Worm (Caenorhabditis elegans) whole organism, midembryonic: ENCODE measurements around the gene R08A2.9.

Experiments used
- T22C8.4 ChIP-seq: fragments of 200-800 bp; sonication (Bioruptor generic); IDR thresholded peaks from 2 replicates; pipeline ENCODE4 v1.3.6; 2022; ENCODE audit warnings: missing genetic modification characterization, missing compliant biosample characterization
- cog-1 ChIP-seq: sonication (generic microtip); optimal IDR thresholded peaks from 2 replicates; lab custom pipeline; 2016; ENCODE audit warnings: missing genetic modification characterization, missing compliant biosample characterization
- flt-1 ChIP-seq: fragments of 200-800 bp; sonication (Bioruptor generic); IDR thresholded peaks from 2 replicates; pipeline ENCODE4 v1.3.6; 2022; ENCODE audit warnings: missing genetic modification characterization, missing compliant biosample characterization
- med-1 ChIP-seq: sonication (generic microtip); optimal IDR thresholded peaks from 2 replicates; lab custom pipeline; 2017; ENCODE audit warnings: missing genetic modification characterization, mild to moderate bottlenecking, missing compliant biosample characterization, antibody characterized with exemption, missing genetic modification reagents; ENCODE audit not compliant: insufficient read depth
- ref-1 ChIP-seq: fragments of 200-800 bp; sonication (Bioruptor generic); conservative IDR thresholded peaks from 2 replicates; pipeline ENCODE4 v1.3.6; 2022; ENCODE audit warnings: missing genetic modification reagents, missing genetic modification characterization, missing compliant biosample characterization
- tab-1 ChIP-seq: fragments of 200-800 bp; sonication (Bioruptor generic); IDR thresholded peaks from 2 replicates; pipeline ENCODE4 v1.3.6; 2022; ENCODE audit warnings: missing genetic modification characterization, missing compliant biosample characterization
- ztf-23 ChIP-seq: fragments of 200-800 bp; sonication (Bioruptor generic); IDR thresholded peaks from 2 replicates; pipeline ENCODE4 v1.3.6; 2022; ENCODE audit warnings: missing genetic modification reagents, missing genetic modification characterization, missing compliant biosample characterization
- ztf-29 ChIP-seq: fragments of 200-800 bp; sonication (Bioruptor generic); IDR thresholded peaks from 2 replicates; pipeline ENCODE4 v1.3.6; 2022; ENCODE audit warnings: missing genetic modification reagents, missing genetic modification characterization, missing compliant biosample characterization

DNA sequence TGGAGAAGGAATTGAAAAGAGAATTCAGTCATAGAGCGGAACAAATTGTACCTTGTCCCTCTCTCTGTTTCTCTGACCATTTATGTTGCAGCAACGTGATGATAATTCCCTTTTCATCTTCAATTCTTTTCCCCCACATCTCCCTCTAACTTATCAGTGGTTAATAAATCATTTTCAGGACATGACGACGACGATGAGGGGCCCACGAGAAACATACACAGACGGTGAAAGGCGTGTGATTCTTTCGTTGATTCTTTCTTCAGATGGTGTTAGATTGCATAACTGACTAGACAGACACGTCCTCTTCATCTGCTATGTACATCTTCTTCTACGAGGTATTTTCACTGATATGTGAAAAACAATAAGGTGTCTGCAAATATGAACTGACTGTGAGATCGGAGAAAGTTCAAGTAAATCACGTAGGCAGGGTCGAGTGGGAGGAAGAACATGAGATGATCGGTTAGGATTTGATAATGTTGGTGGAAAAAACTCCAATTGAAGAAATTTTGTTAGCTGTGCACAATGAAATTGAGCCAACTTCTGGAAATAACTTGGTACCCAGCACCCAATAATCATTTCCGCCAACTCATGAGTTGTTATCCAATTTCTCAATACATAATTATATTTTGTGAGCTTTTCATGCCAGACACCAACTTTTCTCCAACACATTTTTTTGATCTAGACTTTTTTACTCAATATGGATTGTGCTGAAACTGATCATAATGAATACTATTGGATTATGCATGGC, 47.3 kb upstream of the R08A2.9 start, which contains the start of gene srh-17:
- no peak for TF ChIP-seq med-1 (GFP tag; lab: Kevin White, UChicago)
- no peak for TF ChIP-seq ztf-23 (GFP tag; lab: Robert Waterston, UW)
- TF ChIP-seq tab-1 = no peak
- TF ChIP-seq ref-1 (GFP tag; lab: Robert Waterston, UW) = no peak
- TF ChIP-seq T22C8.4 (GFP tag; lab: Robert Waterston, UW) = no peak
- no peak for TF ChIP-seq flt-1 (GFP tag; lab: Robert Waterston, UW)
- no peak for TF ChIP-seq cog-1
- TF ChIP-seq ztf-29 = no peak
